Fruit fly (Drosophila melanogaster) Kc167 (cell line): Measurements from ENCODE around the gene CG13643.

Experiments used
- Sin3A ChIP-seq: fragments of >200 bp; optimal IDR thresholded peaks from 2 replicates; lab custom pipeline; 2018; ENCODE audit warnings: missing external identifiers
- h ChIP-seq: fragments of >200 bp; optimal IDR thresholded peaks from 3 replicates; lab custom pipeline; 2018; ENCODE audit warnings: missing external identifiers
- insv ChIP-seq: fragments of >200 bp; optimal IDR thresholded peaks from 3 replicates; lab custom pipeline; 2018; ENCODE audit warnings: missing external identifiers
- psq ChIP-seq: fragments of >200 bp; optimal IDR thresholded peaks from 2 replicates; lab custom pipeline; 2017; ENCODE audit warnings: missing external identifiers
- ttk ChIP-seq: sonication (Bioruptor generic); optimal IDR thresholded peaks from 2 replicates; lab custom pipeline; 2017; ENCODE audit warnings: missing external identifiers

DNA sequence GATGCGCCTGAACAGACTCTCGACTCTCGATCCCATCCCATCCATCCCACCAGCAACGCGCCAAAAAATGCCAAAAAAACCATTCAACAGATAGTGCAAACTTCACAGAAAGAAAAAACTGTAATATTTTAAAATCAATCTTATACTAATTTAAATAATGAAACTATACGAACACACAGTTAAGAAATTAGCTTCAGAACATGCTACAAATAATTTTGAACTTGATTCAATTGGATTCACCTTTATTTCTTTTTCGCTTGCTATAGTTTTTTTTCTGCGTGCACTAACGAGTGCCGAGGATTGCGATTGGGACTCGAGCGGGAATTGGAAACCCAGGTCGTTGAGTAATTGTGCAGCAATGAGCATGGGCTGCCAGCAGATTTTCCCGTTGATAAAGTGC lies 2.2 kb upstream of the CG13643 start:
- no peak for TF ChIP-seq psq (lab: Kevin White, UChicago)
- no peak for TF ChIP-seq h (lab: Kevin White, UChicago)
- no peak for TF ChIP-seq ttk (lab: Kevin White, UChicago)
- no peak for TF ChIP-seq insv (lab: Kevin White, UChicago)
- TF ChIP-seq Sin3A, result no peak
